Worm (Caenorhabditis elegans) whole organism, young adult: ENCODE results near the gene ptr-19.

Experiments used
- F55B11.4 ChIP-seq: sonication (generic microtip); optimal IDR thresholded peaks from 2 replicates; lab custom pipeline; 2016; ENCODE audit warnings: missing compliant biosample characterization, missing genetic modification characterization, borderline replicate concordance; ENCODE audit not compliant: insufficient read depth
- T26A5.8 ChIP-seq: sonication (generic microtip); optimal IDR thresholded peaks from 2 replicates; lab custom pipeline; 2016; ENCODE audit warnings: missing genetic modification characterization, missing compliant biosample characterization
- him-1 ChIP-seq: sonication (generic microtip); optimal IDR thresholded peaks from 2 replicates; lab custom pipeline; 2016; ENCODE audit warnings: missing genotype, missing genetic modification reagents, missing genetic modification characterization, missing compliant biosample characterization
- lsy-27 ChIP-seq: sonication (generic microtip); optimal IDR thresholded peaks from 2 replicates; lab custom pipeline; 2017; ENCODE audit warnings: missing genetic modification characterization, mild to moderate bottlenecking, missing compliant biosample characterization, antibody characterized with exemption, missing genotype, borderline replicate concordance; ENCODE audit not compliant: insufficient read depth
- unc-130 ChIP-seq: sonication (generic microtip); optimal IDR thresholded peaks from 2 replicates; lab custom pipeline; 2016; ENCODE audit warnings: missing genetic modification reagents, missing genetic modification characterization, missing compliant biosample characterization
- ztf-22 ChIP-seq: fragments of 200-800 bp; sonication (Bioruptor generic); optimal IDR thresholded peaks from 2 replicates; lab custom pipeline; 2018; ENCODE audit warnings: mild to moderate bottlenecking, missing genetic modification characterization, moderate library complexity, missing compliant biosample characterization

DNA sequence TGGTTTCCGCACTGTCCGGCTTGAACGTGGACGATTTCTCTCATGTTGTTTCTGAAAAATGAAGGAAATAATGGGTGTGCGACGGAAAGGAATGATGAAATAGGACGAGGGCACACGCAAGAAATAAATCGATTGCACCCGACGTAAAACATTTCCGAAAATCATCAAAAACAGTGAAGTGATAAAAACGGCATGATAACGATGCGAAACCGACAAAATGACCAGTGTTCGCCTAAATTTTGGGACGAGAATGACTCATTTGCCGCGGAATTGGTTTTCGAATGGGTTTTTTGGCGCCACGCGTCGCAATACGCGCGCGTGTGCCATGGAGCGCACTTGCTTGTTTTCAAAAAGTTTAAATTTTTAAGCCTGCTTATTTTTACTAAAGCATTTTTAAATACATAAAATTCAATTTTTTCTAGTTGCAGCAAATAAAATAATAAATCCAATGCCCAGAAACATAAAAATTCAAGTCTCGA is 39.2 kb upstream of the ptr-19 start, which contains the start of the genes tbb-1 and rib-2:
- TF ChIP-seq unc-130 = peak; percentile 96
- no peak for TF ChIP-seq F55B11.4
- no peak for TF ChIP-seq lsy-27 (tag; lab: Kevin White, UChicago)
- TF ChIP-seq T26A5.8 (tag; lab: Kevin White, UChicago) = no peak
- TF ChIP-seq him-1 (tag; lab: Kevin White, UChicago) = peak; percentile 65
- peak; percentile 69 for TF ChIP-seq ztf-22 (GFP tag; lab: Kevin White, UChicago)
